Worm (Caenorhabditis elegans): ENCODE results near the gene mars-1.

The mars-1 gene

DNA sequence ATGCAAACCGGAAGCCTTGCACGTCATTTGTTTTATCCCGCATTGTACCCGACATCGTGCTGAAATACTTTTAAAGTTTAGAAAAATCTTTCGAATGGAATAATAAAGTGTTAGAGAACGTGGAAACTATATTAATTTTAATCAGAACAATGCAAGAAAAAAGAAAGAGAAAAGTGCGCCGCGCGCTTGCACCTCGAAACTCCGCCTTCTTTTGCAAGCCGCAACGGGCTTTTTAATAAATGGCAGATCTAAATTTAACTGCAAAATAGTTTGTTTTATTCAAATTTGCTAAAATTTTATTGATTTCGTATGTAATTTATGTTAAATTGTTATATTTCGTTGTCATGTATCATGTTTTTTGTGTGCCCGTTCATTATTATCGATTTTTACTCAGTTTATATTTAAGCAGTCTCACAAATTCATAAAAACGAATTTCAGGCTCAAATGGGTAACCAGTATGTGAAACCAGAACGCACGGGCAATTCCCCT, 16.7 kb upstream of the mars-1 start, which contains the start of the genes acl-3 and ndub-6:
acl-3 (minus strand) TSS at position 59 of the 489 bp plus-strand sequence.
ndub-6 (plus strand) TSS at position 439 of the 489 bp plus-strand sequence.
- TF ChIP-seq lsy-2 (tag; optimal IDR thresholded peaks at IDR 0.05): peak in 1 of 2 experiments; percentile 14
- TF ChIP-seq C34F6.9 (tag; optimal IDR thresholded peaks at IDR 0.05): peak; percentile 8
- TF ChIP-seq egl-27 (tag; optimal IDR thresholded peaks at IDR 0.05): no peak
- no peak for TF ChIP-seq nhr-10 (tag; optimal IDR thresholded peaks at IDR 0.05)

ce11 chrIV:11650344-11650743, 15.1 kb upstream of the mars-1 start:
- TF ChIP-seq sma-3 (GFP tag; optimal IDR thresholded peaks at IDR 0.05) (no peak), ztf-11 (tag; optimal IDR thresholded peaks at IDR 0.05) (no peak), lin-39 (tag; optimal IDR thresholded peaks at IDR 0.05) (no peak), nhr-11 (tag; optimal IDR thresholded peaks at IDR 0.05) (no peak), R02D3.7 (tag; optimal IDR thresholded peaks at IDR 0.05) (no peak), unc-62 (GFP tag; optimal IDR thresholded peaks at IDR 0.05) (no peak), crh-2 (tag; optimal IDR thresholded peaks at IDR 0.05) (no peak), F13H6.1 (tag; optimal IDR thresholded peaks at IDR 0.05) (no peak), nhr-237 (tag; optimal IDR thresholded peaks at IDR 0.05) (no peak), snpc-4 (tag; optimal IDR thresholded peaks at IDR 0.05) (no peak), skn-1 (tag; optimal IDR thresholded peaks at IDR 0.05) (no peak), nhr-10 (tag; optimal IDR thresholded peaks at IDR 0.05) (no peak), unc-39 (tag; optimal IDR thresholded peaks at IDR 0.05) (no peak), lsy-2 (tag; optimal IDR thresholded peaks at IDR 0.05) (no peak), fos-1 (tag; optimal IDR thresholded peaks at IDR 0.05) (no peak), nhr-25 (tag; optimal IDR thresholded peaks at IDR 0.05) (no peak)

- TF ChIP-seq unc-55 (GFP tag; optimal IDR thresholded peaks at IDR 0.05) (no peak), unc-62 (GFP tag; optimal IDR thresholded peaks at IDR 0.05) (no peak), nhr-77 (tag; optimal IDR thresholded peaks at IDR 0.05) (no peak), nhr-6 (tag; optimal IDR thresholded peaks at IDR 0.05) (peak; percentile 2), sma-9 (GFP tag; optimal IDR thresholded peaks at IDR 0.05) (peak; percentile 62), sma-9 (tag; optimal IDR thresholded peaks at IDR 0.05) (no peak), nhr-11 (tag; optimal IDR thresholded peaks at IDR 0.05) (no peak), ZK546.5 (tag; optimal IDR thresholded peaks at IDR 0.05) (no peak), nhr-25 (tag; optimal IDR thresholded peaks at IDR 0.05) (no peak), zag-1 (tag; optimal IDR thresholded peaks at IDR 0.05) (no peak), ztf-11 (tag; optimal IDR thresholded peaks at IDR 0.05) (no peak), crh-2 (tag; optimal IDR thresholded peaks at IDR 0.05) (no peak), aly-2 (tag; optimal IDR thresholded peaks at IDR 0.05) (no peak), nhr-23 (tag; optimal IDR thresholded peaks at IDR 0.05) (no peak), ztf-4 (tag; optimal IDR thresholded peaks at IDR 0.05) (no peak), nhr-237 (tag; optimal IDR thresholded peaks at IDR 0.05) (no peak), fos-1 (tag; optimal IDR thresholded peaks at IDR 0.05) (no peak), ztf-1 (GFP tag; conservative IDR thresholded peaks at IDR 0.05) (no peak), mbf-1 (tag; optimal IDR thresholded peaks at IDR 0.05) (no peak), skn-1 (tag; optimal IDR thresholded peaks at IDR 0.05) (no peak), gmeb-1 (tag; optimal IDR thresholded peaks at IDR 0.05) (no peak), F13H6.1 (tag; optimal IDR thresholded peaks at IDR 0.05) (peak; percentile 64), nhr-10 (tag; optimal IDR thresholded peaks at IDR 0.05) (no peak), dmd-4 (tag; optimal IDR thresholded peaks at IDR 0.05) (no peak), blmp-1 (tag; optimal IDR thresholded peaks at IDR 0.05; ENCODE audit: insufficient read depth) (no peak), sem-4 (tag; optimal IDR thresholded peaks at IDR 0.05) (no peak), ceh-82 (tag; optimal IDR thresholded peaks at IDR 0.05) (no peak), nhr-129 (tag; optimal IDR thresholded peaks at IDR 0.05) (peak; percentile 44), nhr-12 (tag; optimal IDR thresholded peaks at IDR 0.05) (no peak), lsy-2 (tag; optimal IDR thresholded peaks at IDR 0.05) (peak in 1 of 2 experiments; percentile 27), ceh-16 (tag; optimal IDR thresholded peaks at IDR 0.05) (no peak), Y55F3AM.14 (GFP tag; optimal IDR thresholded peaks at IDR 0.05) (no peak), peb-1 (tag; optimal IDR thresholded peaks at IDR 0.05) (no peak), R02D3.7 (tag; optimal IDR thresholded peaks at IDR 0.05) (no peak), unc-39 (tag; optimal IDR thresholded peaks at IDR 0.05) (no peak), lin-11 (tag; optimal IDR thresholded peaks at IDR 0.05) (no peak), snpc-4 (tag; optimal IDR thresholded peaks at IDR 0.05) (no peak), alr-1 (tag; optimal IDR thresholded peaks at IDR 0.05) (no peak), mab-5 (tag; optimal IDR thresholded peaks at IDR 0.05) (no peak), elt-1 (tag; optimal IDR thresholded peaks at IDR 0.05) (no peak), nhr-21 (tag; optimal IDR thresholded peaks at IDR 0.05) (no peak), mdl-1 (tag; optimal IDR thresholded peaks at IDR 0.05) (no peak), C34F6.9 (tag; optimal IDR thresholded peaks at IDR 0.05) (peak; percentile 30), egl-27 (tag; optimal IDR thresholded peaks at IDR 0.05) (no peak), ama-1 (optimal IDR thresholded peaks at IDR 0.05) (no peak), sma-3 (GFP tag; optimal IDR thresholded peaks at IDR 0.05) (no peak), lin-39 (tag; optimal IDR thresholded peaks at IDR 0.05) (no peak), elt-3 (tag; optimal IDR thresholded peaks at IDR 0.05) (no peak)
Observed at ce11 chrIV:11649031-11649430, 13.7 kb upstream of the mars-1 start, which contains the start of gene ZK809.8. Gene ZK809.8, minus strand, starts transcription at chrIV:11649064.

Data from whole organism, L2 larva.